Worm (Caenorhabditis elegans) whole organism, mixed stage, embryonic: ENCODE results near the gene oac-57.

ENCODE experiments used
- ceh-43 ChIP-seq: fragments of 200-800 bp; sonication (Bioruptor generic); optimal IDR thresholded peaks from 2 replicates; lab custom pipeline; 2018; ENCODE audit warnings: mild to moderate bottlenecking, missing genetic modification characterization, moderate library complexity, missing compliant biosample characterization
- nhr-28 ChIP-seq: fragments of 150-350 bp; optimal IDR thresholded peaks from 2 replicates; lab custom pipeline; 2014; ENCODE audit warnings: missing biosample characterization, missing genetic modification characterization
- zip-8 ChIP-seq: fragments of 150-350 bp; optimal IDR thresholded peaks from 2 replicates; lab custom pipeline; 2014; ENCODE audit warnings: missing biosample characterization, missing genetic modification characterization
- ztf-11 ChIP-seq: fragments of 150-350 bp; optimal IDR thresholded peaks from 2 replicates; lab custom pipeline; 2014; ENCODE audit warnings: missing biosample characterization, missing genetic modification characterization

ce11 chrIV:12259161-12259870, 48.3 kb downstream of the oac-57 start, which contains the start of gene Y39C12A.9:
- no peak for TF ChIP-seq nhr-28 (tag; lab: Kevin White, UChicago)
- no peak for TF ChIP-seq zip-8 (tag; lab: Kevin White, UChicago)
- TF ChIP-seq ceh-43 = no peak
- TF ChIP-seq ztf-11 (tag; lab: Kevin White, UChicago) = no peak
